Worm (Caenorhabditis elegans) whole organism, L4 larva: ENCODE results near the gene C13G3.1.

Experiments used
- ceh-82 ChIP-seq: sonication (generic microtip); optimal IDR thresholded peaks from 2 replicates; lab custom pipeline; 2017; ENCODE audit warnings: missing biosample characterization, missing genetic modification characterization
- duxl-1 ChIP-seq: sonication (generic microtip); optimal IDR thresholded peaks from 2 replicates; lab custom pipeline; 2016; ENCODE audit warnings: mild to moderate bottlenecking, missing genetic modification characterization, moderate library complexity, missing compliant biosample characterization; ENCODE audit not compliant: poor library complexity
- fos-1 ChIP-seq: fragments of 150-350 bp; optimal IDR thresholded peaks from 2 replicates; lab custom pipeline; 2014; ENCODE audit warnings: missing biosample characterization, missing genetic modification characterization
- unc-39 ChIP-seq: sonication (generic microtip); optimal IDR thresholded peaks from 2 replicates; lab custom pipeline; 2017; ENCODE audit warnings: missing biosample characterization, missing genetic modification characterization

DNA sequence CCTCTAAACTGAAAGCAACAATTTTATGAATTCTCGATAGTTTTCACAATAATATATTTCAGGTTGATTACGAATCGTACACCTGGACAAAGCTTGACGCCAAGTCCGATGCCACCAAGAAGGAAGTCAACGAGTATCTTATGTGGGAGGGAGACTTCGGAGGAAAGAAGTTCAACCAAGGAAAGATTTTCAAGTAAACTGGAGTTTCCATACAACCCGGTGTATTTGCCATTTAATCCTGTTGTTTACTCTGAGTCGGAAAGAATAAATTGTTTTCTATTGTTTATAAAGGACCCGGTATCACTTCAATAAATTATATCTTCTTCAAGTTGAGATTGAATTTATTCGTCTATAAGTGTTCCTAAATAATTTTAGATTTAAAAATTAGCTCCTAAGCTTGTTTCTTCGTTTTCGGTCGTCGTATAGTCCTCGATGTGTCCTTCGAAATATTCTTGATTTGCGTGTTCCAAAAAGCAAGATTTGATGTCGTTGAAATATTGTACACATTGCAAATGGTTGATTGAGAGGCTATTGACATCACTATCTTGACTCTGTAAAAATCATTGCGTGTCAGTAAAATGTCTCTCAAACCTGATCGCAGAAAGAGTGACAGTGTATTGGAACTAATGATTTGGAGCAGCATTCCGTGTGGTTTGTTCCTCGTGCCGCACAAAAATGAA lies 44.5 kb downstream of the C13G3.1 start:
- no peak for TF ChIP-seq fos-1
- no peak for TF ChIP-seq unc-39 (tag; lab: Kevin White, UChicago)
- no peak for TF ChIP-seq duxl-1 (tag; lab: Kevin White, UChicago)
- no peak for TF ChIP-seq ceh-82
